Worm (Caenorhabditis elegans) whole organism, L1 larva: ENCODE results near the gene F46H5.5.

Source experiments
- Y116A8C.19 ChIP-seq: sonication (generic microtip); optimal IDR thresholded peaks from 2 replicates; lab custom pipeline; 2016; ENCODE audit warnings: missing compliant biosample characterization, missing genetic modification characterization, borderline replicate concordance
- elt-2 ChIP-seq: sonication (generic microtip); optimal IDR thresholded peaks from 2 replicates; lab custom pipeline; 2016; ENCODE audit warnings: missing genetic modification characterization, mild to moderate bottlenecking, inconsistent platforms, missing compliant biosample characterization, missing genetic modification reagents
- lin-13 ChIP-seq: fragments of 150-350 bp; optimal IDR thresholded peaks from 2 replicates; lab custom pipeline; 2014; ENCODE audit warnings: missing biosample characterization, missing genetic modification reagents, missing genetic modification characterization
- nhr-76 ChIP-seq: sonication (generic microtip); optimal IDR thresholded peaks from 2 replicates; lab custom pipeline; 2017; ENCODE audit warnings: missing biosample characterization, missing genetic modification characterization
- unc-62 ChIP-seq: fragments of 150-350 bp; optimal IDR thresholded peaks from 2 replicates; lab custom pipeline; 2014; ENCODE audit warnings: missing biosample characterization, missing genetic modification reagents, missing genetic modification characterization

DNA sequence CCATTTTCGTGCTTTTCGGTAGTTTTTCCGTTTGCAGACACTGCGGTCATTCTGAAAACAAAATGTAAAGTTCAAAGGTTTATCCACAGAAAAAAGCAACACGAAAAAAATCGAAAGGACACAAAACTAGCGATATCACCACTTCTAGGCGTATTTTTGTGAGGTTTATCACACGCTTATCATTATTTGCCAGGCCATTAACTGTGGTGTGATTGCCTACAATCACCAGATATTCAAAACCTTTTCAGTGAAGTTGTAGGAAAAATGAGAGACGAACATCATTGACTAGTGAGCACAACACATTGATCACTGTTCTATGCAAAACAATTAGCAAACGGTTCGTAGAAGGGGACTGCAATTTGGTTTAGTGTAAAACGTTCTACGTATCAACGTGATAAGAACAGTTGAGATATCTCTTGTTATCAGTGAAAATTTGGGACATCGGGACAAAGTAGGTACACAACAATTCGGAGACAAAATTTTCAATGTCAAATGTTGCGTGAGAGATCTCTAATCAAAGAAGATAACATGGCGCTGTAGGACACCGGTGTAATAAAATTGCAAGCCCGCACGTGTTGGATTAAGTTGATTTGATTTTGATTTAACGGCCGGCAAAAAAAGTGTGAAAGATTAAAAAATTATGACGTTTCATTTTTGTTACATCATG is 48.9 kb upstream of the F46H5.5 start, which contains the start of gene sur-5:
- TF ChIP-seq nhr-76 (tag; lab: Kevin White, UChicago) (no peak), Y116A8C.19 (no peak), elt-2 (tag; lab: Kevin White, UChicago) (peak; percentile 79), lin-13 (GFP tag; lab: Kevin White, UChicago) (no peak), unc-62 (GFP tag; lab: Kevin White, UChicago) (no peak)
